Fruit fly (Drosophila melanogaster) whole organism, embryonic: ENCODE measurements around the gene CG5104.

Experiments
- ATbp ChIP-seq: fragments of 200-800 bp; sonication (Bioruptor generic); optimal IDR thresholded peaks from 2 replicates; lab custom pipeline; 2017; ENCODE audit warnings: missing biosample characterization, mild to moderate bottlenecking, missing genetic modification characterization, missing genetic modification reagents
- CG10654 ChIP-seq: fragments of 200-800 bp; sonication (Bioruptor generic); optimal IDR thresholded peaks from 2 replicates; lab custom pipeline; 2016; ENCODE audit warnings: missing biosample characterization, missing genetic modification characterization
- CG11504 ChIP-seq: fragments of 200-800 bp; sonication (Bioruptor generic); optimal IDR thresholded peaks from 3 replicates; lab custom pipeline; 2019; ENCODE audit warnings: missing biosample characterization, mild to moderate bottlenecking, missing genetic modification characterization, moderate library complexity
- CG12236 ChIP-seq: fragments of 200-800 bp; sonication (Bioruptor generic); optimal IDR thresholded peaks from 2 replicates; lab custom pipeline; 2016; ENCODE audit warnings: missing biosample characterization, missing genetic modification characterization
- CG12391 ChIP-seq: fragments of 200-800 bp; sonication (Bioruptor generic); optimal IDR thresholded peaks from 3 replicates; lab custom pipeline; 2018; ENCODE audit warnings: missing biosample characterization, mild to moderate bottlenecking, missing genetic modification characterization, moderate library complexity
- CG13424 ChIP-seq: fragments of 200-800 bp; sonication (Bioruptor generic); optimal IDR thresholded peaks from 2 replicates; lab custom pipeline; 2019; ENCODE audit warnings: missing biosample characterization, mild to moderate bottlenecking, missing genetic modification characterization, moderate library complexity
- CG13894 ChIP-seq: fragments of 200-800 bp; sonication (Bioruptor generic); optimal IDR thresholded peaks from 3 replicates; lab custom pipeline; 2018; ENCODE audit warnings: missing biosample characterization, mild to moderate bottlenecking, missing genetic modification characterization, moderate library complexity
- CG15269 ChIP-seq: fragments of 200-800 bp; sonication (Bioruptor generic); optimal IDR thresholded peaks from 2 replicates; lab custom pipeline; 2018; ENCODE audit warnings: missing biosample characterization, mild to moderate bottlenecking, missing genetic modification characterization, moderate library complexity
- CG17359 ChIP-seq: fragments of 200-800 bp; sonication (Bioruptor generic); optimal IDR thresholded peaks from 3 replicates; lab custom pipeline; 2018; ENCODE audit warnings: missing biosample characterization, mild to moderate bottlenecking, missing genetic modification characterization, moderate library complexity
- CG1792 ChIP-seq: fragments of 200-800 bp; sonication (Bioruptor generic); optimal IDR thresholded peaks from 2 replicates; lab custom pipeline; 2016; ENCODE audit warnings: missing biosample characterization, missing genetic modification characterization
- CG18599 ChIP-seq: fragments of 200-800 bp; sonication (Bioruptor generic); optimal IDR thresholded peaks from 3 replicates; lab custom pipeline; 2017; ENCODE audit warnings: missing biosample characterization, missing genetic modification characterization, mild to moderate bottlenecking, moderate library complexity, missing genetic modification reagents
- CG2889 ChIP-seq: fragments of 200-800 bp; sonication (Bioruptor generic); IDR thresholded peaks from 3 replicates; pipeline ENCODE4 v1.3.6; 2022; ENCODE audit warnings: missing biosample characterization, missing genetic modification characterization
- CG30403 ChIP-seq: fragments of 200-800 bp; sonication (Bioruptor generic); optimal IDR thresholded peaks from 3 replicates; lab custom pipeline; 2016; ENCODE audit warnings: missing biosample characterization, missing genetic modification characterization
- CG33557 ChIP-seq: fragments of 200-800 bp; sonication (Bioruptor generic); optimal IDR thresholded peaks from 2 replicates; lab custom pipeline; 2019; ENCODE audit warnings: missing biosample characterization, mild to moderate bottlenecking, missing genetic modification characterization, moderate library complexity
- CG4617 ChIP-seq: fragments of 200-800 bp; sonication (Bioruptor generic); optimal IDR thresholded peaks from 3 replicates; lab custom pipeline; 2016; ENCODE audit warnings: missing biosample characterization, missing genetic modification characterization, borderline replicate concordance
- CG6765 ChIP-seq: fragments of 200-800 bp; sonication (Bioruptor generic); optimal IDR thresholded peaks from 3 replicates; lab custom pipeline; 2017; ENCODE audit warnings: missing biosample characterization, mild to moderate bottlenecking, missing genetic modification characterization
- CG9215 ChIP-seq: fragments of 200-800 bp; sonication (Bioruptor generic); IDR thresholded peaks from 2 replicates; pipeline ENCODE4 v1.3.6; 2022; ENCODE audit warnings: missing biosample characterization, missing genetic modification characterization
- CG9437 ChIP-seq: fragments of 200-800 bp; sonication (Bioruptor generic); optimal IDR thresholded peaks from 2 replicates; lab custom pipeline; 2018; ENCODE audit warnings: missing biosample characterization, mild to moderate bottlenecking, missing genetic modification characterization
- CG9727 ChIP-seq: fragments of 200-800 bp; sonication (Bioruptor generic); optimal IDR thresholded peaks from 3 replicates; lab custom pipeline; 2017; ENCODE audit warnings: missing biosample characterization, mild to moderate bottlenecking, missing genetic modification characterization
- CG9932 ChIP-seq: fragments of 200-800 bp; sonication (Bioruptor generic); IDR thresholded peaks from 2 replicates; pipeline ENCODE4 v1.3.6; 2022; ENCODE audit warnings: missing biosample characterization, missing genetic modification characterization
- CoRest ChIP-seq: fragments of 200-800 bp; sonication (Bioruptor generic); optimal IDR thresholded peaks from 3 replicates; lab custom pipeline; 2018; ENCODE audit warnings: missing biosample characterization, mild to moderate bottlenecking, missing genetic modification characterization, moderate library complexity
- Dad ChIP-seq: fragments of 200-800 bp; sonication (Bioruptor generic); optimal IDR thresholded peaks from 3 replicates; lab custom pipeline; 2016; ENCODE audit warnings: missing biosample characterization, missing genetic modification characterization
- Dbx ChIP-seq: fragments of 200-800 bp; sonication (Bioruptor generic); IDR thresholded peaks from 3 replicates; pipeline ENCODE4 v1.3.6; 2022; ENCODE audit warnings: missing biosample characterization, missing genetic modification characterization
- Dek ChIP-seq: fragments of 200-800 bp; sonication (Bioruptor generic); optimal IDR thresholded peaks from 3 replicates; lab custom pipeline; 2019; ENCODE audit warnings: missing biosample characterization, mild to moderate bottlenecking, missing genetic modification characterization, moderate library complexity
- Dip3 ChIP-seq: fragments of 200-800 bp; sonication (Bioruptor generic); optimal IDR thresholded peaks from 3 replicates; lab custom pipeline; 2016; ENCODE audit warnings: missing biosample characterization, missing genetic modification characterization
- Dll ChIP-seq: fragments of 200-800 bp; sonication (Bioruptor generic); IDR thresholded peaks from 4 replicates; pipeline ENCODE4 v1.3.6; 2022; ENCODE audit warnings: missing biosample characterization, missing genetic modification characterization; ENCODE audit not compliant: partially characterized antibody
- H2.0 ChIP-seq: fragments of 200-800 bp; sonication (Bioruptor generic); IDR thresholded peaks from 2 replicates; pipeline ENCODE4 v1.3.6; 2022; ENCODE audit warnings: missing biosample characterization, missing genetic modification characterization
- HLH4C ChIP-seq: fragments of 200-800 bp; sonication (Bioruptor generic); IDR thresholded peaks from 3 replicates; pipeline ENCODE4 v1.3.6; 2022; ENCODE audit warnings: missing biosample characterization, missing genetic modification characterization; ENCODE audit not compliant: partially characterized antibody
- Hey ChIP-seq: fragments of 200-800 bp; sonication (Bioruptor generic); optimal IDR thresholded peaks from 3 replicates; lab custom pipeline; 2018; ENCODE audit warnings: missing biosample characterization, mild to moderate bottlenecking, missing genetic modification characterization
- MESR4 ChIP-seq: fragments of 200-800 bp; sonication (Bioruptor generic); optimal IDR thresholded peaks from 2 replicates; lab custom pipeline; 2018; ENCODE audit warnings: missing biosample characterization, mild to moderate bottlenecking, missing genetic modification characterization, moderate library complexity
- Meics ChIP-seq: fragments of 200-800 bp; sonication (Bioruptor generic); optimal IDR thresholded peaks from 2 replicates; lab custom pipeline; 2017; ENCODE audit warnings: missing biosample characterization, mild to moderate bottlenecking, missing genetic modification characterization
- PHDP ChIP-seq: fragments of 200-800 bp; sonication (Bioruptor generic); optimal IDR thresholded peaks from 3 replicates; lab custom pipeline; 2018; ENCODE audit warnings: missing biosample characterization, mild to moderate bottlenecking, missing genetic modification characterization, moderate library complexity
- Vsx1 ChIP-seq: fragments of 200-800 bp; sonication (Bioruptor generic); optimal IDR thresholded peaks from 2 replicates; lab custom pipeline; 2017; ENCODE audit warnings: missing biosample characterization, mild to moderate bottlenecking, missing genetic modification characterization, missing genetic modification reagents
- ara ChIP-seq: fragments of 200-800 bp; sonication (Bioruptor generic); IDR thresholded peaks from 2 replicates; pipeline ENCODE4 v1.3.6; 2022; ENCODE audit warnings: missing biosample characterization, missing genetic modification characterization
- crol ChIP-seq: fragments of 200-800 bp; sonication (Bioruptor generic); IDR thresholded peaks from 2 replicates; pipeline ENCODE4 v1.3.6; 2022; ENCODE audit warnings: missing biosample characterization, missing genetic modification characterization
- crp ChIP-seq, 2 experiments: fragments of 200-800 bp; sonication (Bioruptor generic); optimal IDR thresholded peaks; 2 replicates in 1 of 2; 3 replicates in 1 of 2; lab custom pipeline; 2017; ENCODE audit warnings: missing biosample characterization in 2 of 2, missing genetic modification characterization in 2 of 2, mild to moderate bottlenecking in 1 of 2, moderate library complexity in 1 of 2
- dmrt99B ChIP-seq: fragments of 200-800 bp; sonication (Bioruptor generic); optimal IDR thresholded peaks from 2 replicates; lab custom pipeline; 2018; ENCODE audit warnings: missing biosample characterization, mild to moderate bottlenecking, missing genetic modification characterization, moderate library complexity
- ftz-f1 ChIP-seq: fragments of 200-800 bp; sonication (Bioruptor generic); optimal IDR thresholded peaks from 2 replicates; lab custom pipeline; 2016; ENCODE audit warnings: missing biosample characterization, missing genetic modification characterization
- jigr1 ChIP-seq: fragments of 200-800 bp; sonication (Bioruptor generic); IDR thresholded peaks from 3 replicates; pipeline ENCODE4 v1.3.6; 2022; ENCODE audit warnings: missing biosample characterization, missing genetic modification characterization
- lbe ChIP-seq: fragments of 200-800 bp; sonication (Bioruptor generic); optimal IDR thresholded peaks from 2 replicates; lab custom pipeline; 2016; ENCODE audit warnings: missing biosample characterization, mild to moderate bottlenecking, missing genetic modification characterization
- lilli ChIP-seq: fragments of 200-800 bp; sonication (Bioruptor generic); optimal IDR thresholded peaks from 3 replicates; lab custom pipeline; 2016; ENCODE audit warnings: missing biosample characterization, missing genetic modification characterization
- mam ChIP-seq: fragments of 200-800 bp; sonication (Bioruptor generic); optimal IDR thresholded peaks from 3 replicates; lab custom pipeline; 2016; ENCODE audit warnings: missing biosample characterization, missing genetic modification characterization
- oc ChIP-seq: fragments of 200-800 bp; sonication (Bioruptor generic); optimal IDR thresholded peaks from 2 replicates; lab custom pipeline; 2018; ENCODE audit warnings: missing biosample characterization, mild to moderate bottlenecking, missing genetic modification characterization, moderate library complexity
- sc ChIP-seq, 3 experiments: fragments of >200 bp in 2 of 3; fragments of 200-800 bp in 1 of 3; sonication (Bioruptor generic) in 1 of 3; optimal IDR thresholded peaks; 2 replicates in 2 of 3; 3 replicates in 1 of 3; lab custom pipeline; 2017; ENCODE audit warnings: mild to moderate bottlenecking in 1 of 3, missing biosample characterization in 1 of 3, missing genetic modification characterization in 1 of 3, missing genetic modification reagents in 1 of 3
- so ChIP-seq: fragments of 200-800 bp; sonication (Bioruptor generic); IDR thresholded peaks from 3 replicates; pipeline ENCODE4 v1.3.6; 2022; ENCODE audit warnings: missing biosample characterization, missing genetic modification characterization
- trh ChIP-seq: fragments of 200-800 bp; sonication (Bioruptor generic); optimal IDR thresholded peaks from 2 replicates; lab custom pipeline; 2016; ENCODE audit warnings: missing biosample characterization, missing genetic modification characterization
- z ChIP-seq: fragments of 200-800 bp; sonication (Bioruptor generic); IDR thresholded peaks from 3 replicates; pipeline ENCODE4 v1.3.6; 2022; ENCODE audit warnings: missing biosample characterization, missing genetic modification characterization

CG5104 gene

dm6 chr3L:20517897-20518804, 2.7 kb upstream of the CG5104 start (continued):
- TF ChIP-seq dmrt99B (tag; lab: Kevin White, UChicago) (peak; percentile 39), CG18599 (GFP tag; lab: Kevin White, UChicago) (no peak), CG13424 (peak; percentile 8), CG6765 (peak; percentile 45), CG15269 (peak; percentile 60), Dbx (GFP tag; lab: Robert Waterston, UW) (peak; percentile 15; the same call in 1 of the 3 replicates), H2.0 (GFP tag; lab: Robert Waterston, UW) (no peak), PHDP (tag; lab: Kevin White, UChicago) (peak; percentile 40), crp (GFP tag; optimal IDR thresholded peaks at IDR 0.05; lab: Kevin White, UChicago) (no peak), CG9932 (GFP tag; lab: Robert Waterston, UW) (peak; percentile 52), CG11504 (tag; lab: Kevin White, UChicago) (peak; percentile 52), CG9727 (GFP tag; lab: Kevin White, UChicago) (peak; percentile 13), CG9215 (GFP tag; lab: Robert Waterston, UW) (0 out of 2 replicates have a peak, but pooled peaks have one; percentile 9), Vsx1 (GFP tag; lab: Kevin White, UChicago) (peak; percentile 14), z (GFP tag; lab: Robert Waterston, UW) (no peak), Dip3 (GFP tag; lab: Kevin White, UChicago) (peak; percentile 24), CG13894 (tag; lab: Kevin White, UChicago) (no peak), sc (optimal IDR thresholded peaks at IDR 0.05; lab: Kevin White, UChicago) (no peak), sc (GFP tag; optimal IDR thresholded peaks at IDR 0.05; lab: Kevin White, UChicago) (no peak), ara (GFP tag; lab: Robert Waterston, UW) (0 out of 2 replicates have a peak, but pooled peaks have one; percentile 22), CG4617 (no peak), Hey (tag; lab: Kevin White, UChicago) (no peak), CG10654 (GFP tag; lab: Kevin White, UChicago) (peak; percentile 7), CG12236 (GFP tag; lab: Kevin White, UChicago) (no peak), lilli (peak; percentile 32), trh (GFP tag; lab: Kevin White, UChicago) (no peak), ftz-f1 (no peak), HLH4C (GFP tag; lab: Robert Waterston, UW) (no peak), CG2889 (GFP tag; lab: Robert Waterston, UW) (no peak), ATbp (GFP tag; lab: Kevin White, UChicago) (peak; percentile 15), CG9437 (peak; percentile 25), so (GFP tag; lab: Robert Waterston, UW) (peak; percentile 37; the same call in 1 of the 3 replicates), jigr1 (GFP tag; lab: Robert Waterston, UW) (no peak), oc (tag; lab: Kevin White, UChicago) (no peak), CG12391 (peak; percentile 29), Dad (no peak), mam (GFP tag; lab: Kevin White, UChicago) (peak; percentile 37), CG30403 (GFP tag; lab: Kevin White, UChicago) (peak; percentile 48), CG33557 (GFP tag; lab: Kevin White, UChicago) (no peak), CG1792 (GFP tag; lab: Kevin White, UChicago) (peak; percentile 26), MESR4 (no peak), Meics (peak; percentile 45), Dek (tag; lab: Kevin White, UChicago) (peak; percentile 42), Dll (GFP tag; lab: Robert Waterston, UW) (no peak), CG17359 (no peak), CoRest (tag; lab: Kevin White, UChicago) (peak; percentile 1), lbe (peak; percentile 11), crol (GFP tag; lab: Robert Waterston, UW) (peak; percentile 56; the same call in 1 of the 2 replicates)
